Fruit fly (Drosophila melanogaster) whole organism, embryonic: Measurements from ENCODE around the gene kirre.
A peak's percentile ranks its signal among the peaks of the same experiment; 100 is the strongest.

ENCODE experiments used
- Atf6 ChIP-seq: fragments of 200-800 bp; sonication (Bioruptor generic); IDR thresholded peaks from 2 replicates; pipeline ENCODE4 v1.3.6; 2022; ENCODE audit warnings: missing biosample characterization, missing genetic modification characterization
- Blimp-1 ChIP-seq: fragments of 200-800 bp; sonication (Bioruptor generic); optimal IDR thresholded peaks from 3 replicates; lab custom pipeline; 2018; ENCODE audit warnings: missing biosample characterization, missing genetic modification characterization, mild to moderate bottlenecking, moderate library complexity, missing genetic modification reagents
- CG10431 ChIP-seq: fragments of 200-800 bp; sonication (Bioruptor generic); optimal IDR thresholded peaks from 3 replicates; lab custom pipeline; 2018; ENCODE audit warnings: missing biosample characterization, mild to moderate bottlenecking, missing genetic modification characterization
- CG10543 ChIP-seq: fragments of 200-800 bp; sonication (Bioruptor generic); optimal IDR thresholded peaks from 3 replicates; lab custom pipeline; 2017; ENCODE audit warnings: missing biosample characterization, mild to moderate bottlenecking, missing genetic modification characterization, moderate library complexity
- CG12659 ChIP-seq: fragments of 200-800 bp; sonication (Bioruptor generic); optimal IDR thresholded peaks from 3 replicates; lab custom pipeline; 2017; ENCODE audit warnings: mild to moderate bottlenecking, missing biosample characterization, missing genetic modification reagents, missing genetic modification characterization
- CG15011 ChIP-seq: fragments of 200-800 bp; sonication (Bioruptor generic); optimal IDR thresholded peaks from 3 replicates; lab custom pipeline; 2018; ENCODE audit warnings: missing biosample characterization, mild to moderate bottlenecking, missing genetic modification characterization
- CG17186 ChIP-seq: fragments of 200-800 bp; sonication (Bioruptor generic); optimal IDR thresholded peaks from 3 replicates; lab custom pipeline; 2017; ENCODE audit warnings: missing biosample characterization, missing genetic modification reagents, missing genetic modification characterization
- CG2875 ChIP-seq: fragments of 200-800 bp; sonication (Bioruptor generic); optimal IDR thresholded peaks from 2 replicates; lab custom pipeline; 2017; ENCODE audit warnings: missing biosample characterization, mild to moderate bottlenecking, missing genetic modification characterization, missing genetic modification reagents
- CG31388 ChIP-seq: fragments of 200-800 bp; sonication (Bioruptor generic); optimal IDR thresholded peaks from 2 replicates; lab custom pipeline; 2016; ENCODE audit warnings: missing biosample characterization, missing genetic modification characterization
- CG34376 ChIP-seq: fragments of 200-800 bp; sonication (Bioruptor generic); optimal IDR thresholded peaks from 2 replicates; lab custom pipeline; 2018; ENCODE audit warnings: missing biosample characterization, mild to moderate bottlenecking, missing genetic modification characterization
- CG34422 ChIP-seq: fragments of 200-800 bp; sonication (Bioruptor generic); IDR thresholded peaks from 3 replicates; pipeline ENCODE4 v1.3.6; 2022; ENCODE audit warnings: missing biosample characterization, missing genetic modification characterization
- CG5953 ChIP-seq: fragments of 200-800 bp; sonication (Bioruptor generic); IDR thresholded peaks from 2 replicates; pipeline ENCODE4 v1.3.6; 2022; ENCODE audit warnings: missing biosample characterization, missing genetic modification characterization
- CG8281 ChIP-seq: fragments of 200-800 bp; sonication (Bioruptor generic); optimal IDR thresholded peaks from 2 replicates; lab custom pipeline; 2018; ENCODE audit warnings: missing biosample characterization, mild to moderate bottlenecking, missing genetic modification characterization, moderate library complexity
- CG9727 ChIP-seq: fragments of 200-800 bp; sonication (Bioruptor generic); optimal IDR thresholded peaks from 3 replicates; lab custom pipeline; 2017; ENCODE audit warnings: missing biosample characterization, mild to moderate bottlenecking, missing genetic modification characterization
- CTCF ChIP-seq: fragments of 200-800 bp; sonication (Bioruptor generic); optimal IDR thresholded peaks from 2 replicates; lab custom pipeline; 2017; ENCODE audit warnings: missing biosample characterization, mild to moderate bottlenecking, missing genetic modification characterization, moderate library complexity
- Camta ChIP-seq: fragments of 200-800 bp; sonication (Bioruptor generic); optimal IDR thresholded peaks from 2 replicates; lab custom pipeline; 2016; ENCODE audit warnings: missing biosample characterization, missing genetic modification characterization
- CkIIα-i1 ChIP-seq: fragments of 200-800 bp; sonication (Bioruptor generic); IDR thresholded peaks from 2 replicates; pipeline ENCODE4 v1.3.6; 2022; ENCODE audit warnings: missing biosample characterization, missing genetic modification characterization
- D19A ChIP-seq: fragments of 200-800 bp; optimal IDR thresholded peaks from 3 replicates; lab custom pipeline; 2019; ENCODE audit warnings: missing biosample characterization, mild to moderate bottlenecking, missing genetic modification characterization, moderate library complexity
- Dp ChIP-seq: fragments of 200-800 bp; sonication (Bioruptor generic); optimal IDR thresholded peaks from 2 replicates; lab custom pipeline; 2018; ENCODE audit warnings: missing biosample characterization, mild to moderate bottlenecking, missing genetic modification characterization, moderate library complexity
- Ets65A ChIP-seq: fragments of 200-800 bp; sonication (Bioruptor generic); peaks from one replicate; lab custom pipeline; 2016; ENCODE audit warnings: missing biosample characterization, missing genetic modification characterization
- H2.0 ChIP-seq: fragments of 200-800 bp; sonication (Bioruptor generic); IDR thresholded peaks from 2 replicates; pipeline ENCODE4 v1.3.6; 2022; ENCODE audit warnings: missing biosample characterization, missing genetic modification characterization
- HLH4C ChIP-seq: fragments of 200-800 bp; sonication (Bioruptor generic); IDR thresholded peaks from 3 replicates; pipeline ENCODE4 v1.3.6; 2022; ENCODE audit warnings: missing biosample characterization, missing genetic modification characterization; ENCODE audit not compliant: partially characterized antibody
- HmgD ChIP-seq: fragments of 200-800 bp; sonication (Bioruptor generic); optimal IDR thresholded peaks from 3 replicates; lab custom pipeline; 2016; ENCODE audit warnings: missing biosample characterization, missing genetic modification characterization
- Hsf ChIP-seq: fragments of 200-800 bp; sonication (Bioruptor generic); optimal IDR thresholded peaks from 3 replicates; lab custom pipeline; 2016; ENCODE audit warnings: missing biosample characterization, missing genetic modification characterization
- Nf-YA ChIP-seq: fragments of 200-800 bp; sonication (Bioruptor generic); IDR thresholded peaks from 2 replicates; pipeline ENCODE4 v1.3.6; 2022; ENCODE audit warnings: missing biosample characterization, missing genetic modification characterization
- Oaz ChIP-seq: fragments of 200-800 bp; sonication (Bioruptor generic); IDR thresholded peaks from 2 replicates; pipeline ENCODE4 v1.3.6; 2022; ENCODE audit warnings: missing biosample characterization, missing genetic modification characterization
- Pdp1 ChIP-seq, 2 experiments: fragments of 200-800 bp; sonication (Bioruptor generic); optimal IDR thresholded peaks; 3 replicates each; lab custom pipeline; 2016; ENCODE audit warnings: missing biosample characterization in 2 of 2, missing genetic modification characterization in 2 of 2, mild to moderate bottlenecking in 1 of 2, moderate library complexity in 1 of 2
- Ptx1 ChIP-seq: fragments of 200-800 bp; sonication (Bioruptor generic); IDR thresholded peaks from 2 replicates; pipeline ENCODE4 v1.3.6; 2022; ENCODE audit warnings: missing biosample characterization, missing genetic modification characterization
- Six4 ChIP-seq: fragments of 200-800 bp; sonication (Bioruptor generic); optimal IDR thresholded peaks from 2 replicates; lab custom pipeline; 2016; ENCODE audit warnings: missing biosample characterization, missing genetic modification characterization
- Xbp1 ChIP-seq: fragments of 200-800 bp; sonication (Bioruptor generic); optimal IDR thresholded peaks from 3 replicates; lab custom pipeline; 2016; ENCODE audit warnings: missing biosample characterization, mild to moderate bottlenecking, missing genetic modification characterization
- amos ChIP-seq: fragments of 200-800 bp; sonication (Bioruptor generic); IDR thresholded peaks from 2 replicates; pipeline ENCODE4 v1.3.6; 2022; ENCODE audit warnings: missing biosample characterization, missing genetic modification characterization; ENCODE audit not compliant: partially characterized antibody
- ase ChIP-seq: fragments of 200-800 bp; sonication (Bioruptor generic); IDR thresholded peaks from 3 replicates; pipeline ENCODE4 v1.3.6; 2022; ENCODE audit warnings: missing biosample characterization, missing genetic modification characterization
- cas ChIP-seq: fragments of 200-800 bp; sonication (Bioruptor generic); IDR thresholded peaks from 2 replicates; pipeline ENCODE4 v1.3.6; 2022; ENCODE audit warnings: missing biosample characterization, missing genetic modification characterization
- crol ChIP-seq: fragments of 200-800 bp; sonication (Bioruptor generic); IDR thresholded peaks from 2 replicates; pipeline ENCODE4 v1.3.6; 2022; ENCODE audit warnings: missing biosample characterization, missing genetic modification characterization
- danr ChIP-seq: fragments of 200-800 bp; sonication (Bioruptor generic); IDR thresholded peaks from 2 replicates; pipeline ENCODE4 v1.3.6; 2022; ENCODE audit warnings: missing biosample characterization, missing genetic modification characterization
- exex ChIP-seq: fragments of 200-800 bp; sonication (Bioruptor generic); optimal IDR thresholded peaks from 4 replicates; lab custom pipeline; 2018; ENCODE audit warnings: missing biosample characterization, mild to moderate bottlenecking, missing genetic modification characterization, moderate library complexity
- fd102C ChIP-seq: fragments of 200-800 bp; sonication (Bioruptor generic); optimal IDR thresholded peaks from 2 replicates; lab custom pipeline; 2018; ENCODE audit warnings: missing biosample characterization, mild to moderate bottlenecking, missing genetic modification characterization, moderate library complexity
- nerfin-1 ChIP-seq: fragments of 200-800 bp; sonication (Bioruptor generic); optimal IDR thresholded peaks from 3 replicates; lab custom pipeline; 2019; ENCODE audit warnings: missing biosample characterization, mild to moderate bottlenecking, missing genetic modification characterization, moderate library complexity
- p53 ChIP-seq: fragments of 200-800 bp; sonication (Bioruptor generic); optimal IDR thresholded peaks from 2 replicates; lab custom pipeline; 2016; ENCODE audit warnings: missing biosample characterization, missing genetic modification characterization
- peb ChIP-seq: fragments of 200-800 bp; sonication (Bioruptor generic); IDR thresholded peaks from 2 replicates; pipeline ENCODE4 v1.3.6; 2022; ENCODE audit warnings: missing biosample characterization, missing genetic modification characterization
- phol ChIP-seq: fragments of 200-800 bp; sonication (Bioruptor generic); optimal IDR thresholded peaks from 3 replicates; lab custom pipeline; 2018; ENCODE audit warnings: missing biosample characterization, mild to moderate bottlenecking, missing genetic modification characterization, moderate library complexity
- stwl ChIP-seq: fragments of 200-800 bp; sonication (Bioruptor generic); optimal IDR thresholded peaks from 3 replicates; lab custom pipeline; 2018; ENCODE audit warnings: missing biosample characterization, mild to moderate bottlenecking, missing genetic modification characterization, moderate library complexity
- tgo ChIP-seq: fragments of 200-800 bp; sonication (Bioruptor generic); IDR thresholded peaks from 3 replicates; pipeline ENCODE4 v1.3.6; 2022; ENCODE audit warnings: missing biosample characterization, missing genetic modification characterization
- twi ChIP-seq: fragments of 200-800 bp; optimal IDR thresholded peaks from 2 replicates; lab custom pipeline; 2019; ENCODE audit warnings: missing biosample characterization, mild to moderate bottlenecking, missing genetic modification characterization, moderate library complexity
- vnd ChIP-seq: fragments of 200-800 bp; sonication (Bioruptor generic); IDR thresholded peaks from 3 replicates; pipeline ENCODE4 v1.3.6; 2022; ENCODE audit warnings: missing biosample characterization, missing genetic modification characterization; ENCODE audit not compliant: partially characterized antibody
- vvl ChIP-seq: fragments of 200-800 bp; sonication (Bioruptor generic); IDR thresholded peaks from 2 replicates; pipeline ENCODE4 v1.3.6; 2022; ENCODE audit warnings: missing biosample characterization, missing genetic modification characterization
- wek ChIP-seq: fragments of 200-800 bp; sonication (Bioruptor generic); optimal IDR thresholded peaks from 3 replicates; lab custom pipeline; 2018; ENCODE audit warnings: missing biosample characterization, mild to moderate bottlenecking, missing genetic modification characterization, moderate library complexity
- wor ChIP-seq: fragments of 200-800 bp; sonication (Bioruptor generic); IDR thresholded peaks from 2 replicates; pipeline ENCODE4 v1.3.6; 2022; ENCODE audit warnings: missing biosample characterization, missing genetic modification characterization
- yki ChIP-seq: fragments of >200 bp; optimal IDR thresholded peaks from 3 replicates; lab custom pipeline; 2018
- zf30C ChIP-seq: fragments of 200-800 bp; sonication (Bioruptor generic); optimal IDR thresholded peaks from 3 replicates; lab custom pipeline; 2018; ENCODE audit warnings: missing biosample characterization, mild to moderate bottlenecking, missing genetic modification characterization

kirre gene

DNA sequence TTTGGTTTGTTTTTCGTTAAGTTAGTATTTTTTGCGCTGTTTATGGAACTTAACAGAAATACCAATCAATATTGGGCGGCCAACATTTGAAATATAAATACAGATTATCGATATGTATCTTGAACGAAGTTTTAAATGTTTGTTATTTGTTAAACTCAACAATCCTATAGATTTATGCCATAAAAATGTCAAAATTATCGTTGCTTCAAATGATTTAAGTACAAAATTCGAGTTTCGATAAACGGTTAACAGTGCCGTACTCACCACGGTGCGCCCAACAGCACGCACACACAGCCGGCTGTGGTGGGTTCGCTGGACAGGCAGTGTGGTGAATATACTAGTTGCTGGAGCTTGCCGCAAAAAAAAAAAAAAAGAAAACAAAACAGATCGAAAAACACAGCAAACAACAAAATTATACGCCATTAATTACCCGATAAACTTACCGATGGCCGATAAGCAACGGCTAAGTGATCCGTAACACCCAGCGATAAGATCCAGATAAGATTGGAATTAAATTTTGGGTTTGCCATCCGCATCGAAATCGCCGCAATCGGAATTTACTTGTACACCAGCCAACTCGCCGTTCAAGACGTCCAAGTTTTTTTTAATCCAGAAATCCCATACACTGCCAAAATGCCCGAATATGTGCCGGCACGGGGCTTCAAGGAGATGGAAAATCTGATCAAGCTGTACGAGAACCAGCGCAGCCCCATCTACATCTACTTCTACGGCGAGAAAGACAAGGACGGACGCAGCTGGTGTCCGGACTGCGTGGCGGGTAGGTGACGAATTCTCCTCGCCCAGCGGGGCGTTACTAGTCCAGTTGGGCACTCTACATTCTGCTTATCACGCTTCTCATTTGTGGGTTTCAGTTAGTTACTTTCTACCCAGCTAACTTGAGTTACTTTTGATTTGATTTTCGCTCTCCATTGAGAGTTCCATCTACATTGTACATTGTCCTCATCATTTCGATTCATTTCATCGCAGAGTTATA is 435.0 kb downstream of the kirre start, which contains the start of gene CG3939 (continued):
- TF ChIP-seq CG10543 (peak; percentile 18), peb (GFP tag; lab: Robert Waterston, UW) (no peak), stwl (no peak), yki (lab: Kevin White, UChicago) (no peak), Xbp1 (GFP tag; lab: Kevin White, UChicago) (no peak), CG5953 (no peak), HmgD (GFP tag; lab: Kevin White, UChicago) (no peak), CkIIα-i1 (GFP tag; lab: Robert Waterston, UW) (no peak), Blimp-1 (GFP tag; lab: Kevin White, UChicago) (no peak), CG15011 (GFP tag; lab: Kevin White, UChicago) (no peak), Camta (no peak), zf30C (GFP tag; lab: Kevin White, UChicago) (no peak), Ptx1 (no peak), Atf6 (GFP tag; lab: Robert Waterston, UW) (no peak), Ets65A (no peak), ase (GFP tag; lab: Robert Waterston, UW) (no peak), CG8281 (tag; lab: Kevin White, UChicago) (no peak), Six4 (no peak), cas (GFP tag; lab: Robert Waterston, UW) (no peak), CG34376 (peak; percentile 36), vnd (GFP tag; lab: Robert Waterston, UW) (no peak), D19A (tag; lab: Kevin White, UChicago) (no peak), p53 (GFP tag; lab: Kevin White, UChicago) (no peak), Oaz (no peak), amos (GFP tag; lab: Robert Waterston, UW) (no peak), Hsf (GFP tag; lab: Kevin White, UChicago) (no peak), tgo (GFP tag; lab: Robert Waterston, UW) (no peak), CG10431 (GFP tag; lab: Kevin White, UChicago) (no peak), danr (GFP tag; lab: Robert Waterston, UW) (no peak), Nf-YA (no peak), CG2875 (GFP tag; lab: Kevin White, UChicago) (no peak), H2.0 (GFP tag; lab: Robert Waterston, UW) (no peak), CG31388 (no peak), CG34422 (no peak), CG12659 (GFP tag; lab: Kevin White, UChicago) (no peak), Pdp1 (GFP tag; optimal IDR thresholded peaks at IDR 0.05; lab: Kevin White, UChicago) (no peak), vvl (GFP tag; lab: Robert Waterston, UW) (no peak), CG9727 (GFP tag; lab: Kevin White, UChicago) (no peak), wor (no peak), twi (tag; lab: Kevin White, UChicago) (no peak), nerfin-1 (tag; lab: Kevin White, UChicago) (no peak), fd102C (GFP tag; lab: Kevin White, UChicago) (no peak), crol (GFP tag; lab: Robert Waterston, UW) (no peak), Dp (peak; percentile 64), CG17186 (peak; percentile 99), exex (tag; lab: Kevin White, UChicago) (peak; percentile 53), wek (GFP tag; lab: Kevin White, UChicago) (no peak), HLH4C (GFP tag; lab: Robert Waterston, UW) (no peak), phol (tag; lab: Kevin White, UChicago) (no peak), CTCF (peak; percentile 1)
